Worm (Caenorhabditis elegans) whole organism, midembryonic: ENCODE measurements around the gene gtf-2H2C.

ENCODE experiments used
- T22C8.4 ChIP-seq: fragments of 200-800 bp; sonication (Bioruptor generic); IDR thresholded peaks from 2 replicates; pipeline ENCODE4 v1.3.6; 2022; ENCODE audit warnings: missing genetic modification characterization, missing compliant biosample characterization
- flt-1 ChIP-seq: fragments of 200-800 bp; sonication (Bioruptor generic); IDR thresholded peaks from 2 replicates; pipeline ENCODE4 v1.3.6; 2022; ENCODE audit warnings: missing genetic modification characterization, missing compliant biosample characterization
- med-1 ChIP-seq: sonication (generic microtip); optimal IDR thresholded peaks from 2 replicates; lab custom pipeline; 2017; ENCODE audit warnings: missing genetic modification characterization, mild to moderate bottlenecking, missing compliant biosample characterization, antibody characterized with exemption, missing genetic modification reagents; ENCODE audit not compliant: insufficient read depth
- tab-1 ChIP-seq: fragments of 200-800 bp; sonication (Bioruptor generic); IDR thresholded peaks from 2 replicates; pipeline ENCODE4 v1.3.6; 2022; ENCODE audit warnings: missing genetic modification characterization, missing compliant biosample characterization
- ztf-23 ChIP-seq: fragments of 200-800 bp; sonication (Bioruptor generic); IDR thresholded peaks from 2 replicates; pipeline ENCODE4 v1.3.6; 2022; ENCODE audit warnings: missing genetic modification reagents, missing genetic modification characterization, missing compliant biosample characterization
- ztf-29 ChIP-seq: fragments of 200-800 bp; sonication (Bioruptor generic); IDR thresholded peaks from 2 replicates; pipeline ENCODE4 v1.3.6; 2022; ENCODE audit warnings: missing genetic modification reagents, missing genetic modification characterization, missing compliant biosample characterization

ce11 chrIII:10085574-10085973 is 5.0 kb downstream of the gtf-2H2C start:
- TF ChIP-seq ztf-23 (GFP tag; lab: Robert Waterston, UW) (no peak), T22C8.4 (GFP tag; lab: Robert Waterston, UW) (no peak), med-1 (GFP tag; lab: Kevin White, UChicago) (no peak), ztf-29 (GFP tag; lab: Robert Waterston, UW) (no peak), flt-1 (no peak), tab-1 (GFP tag; lab: Robert Waterston, UW) (no peak)
